Worm (Caenorhabditis elegans) whole organism, L2 larva: ENCODE results near the gene fbxa-170.
"Not testable (repeated sequence)": the region's sequence is repeated elsewhere in the genome, so short reads cannot be mapped to it uniquely, and the experiment has no call there.

Experiments
- R02D3.7 ChIP-seq: fragments of 150-350 bp; optimal IDR thresholded peaks from 2 replicates; lab custom pipeline; 2014; ENCODE audit warnings: missing biosample characterization, missing genetic modification characterization
- aly-2 ChIP-seq: fragments of 150-350 bp; optimal IDR thresholded peaks from 2 replicates; lab custom pipeline; 2014; ENCODE audit warnings: missing biosample characterization, missing genetic modification characterization
- ama-1 ChIP-seq: fragments of 150-350 bp; optimal IDR thresholded peaks from 2 replicates; lab custom pipeline; 2018; ENCODE audit warnings: inconsistent platforms
- ceh-16 ChIP-seq: fragments of 150-350 bp; optimal IDR thresholded peaks from 2 replicates; lab custom pipeline; 2014; ENCODE audit warnings: missing biosample characterization, missing genetic modification characterization
- ceh-82 ChIP-seq: fragments of 150-350 bp; optimal IDR thresholded peaks from 2 replicates; lab custom pipeline; 2014; ENCODE audit warnings: missing biosample characterization, missing genetic modification characterization
- egl-27 ChIP-seq: sonication (generic microtip); optimal IDR thresholded peaks from 3 replicates; lab custom pipeline; 2017; ENCODE audit warnings: missing biosample characterization, missing genetic modification reagents, missing genetic modification characterization
- lin-13 ChIP-seq: fragments of 150-350 bp; optimal IDR thresholded peaks from 2 replicates; lab custom pipeline; 2014; ENCODE audit warnings: missing biosample characterization, missing genetic modification reagents, missing genetic modification characterization
- mbf-1 ChIP-seq: sonication (generic microtip); optimal IDR thresholded peaks from 2 replicates; lab custom pipeline; 2017; ENCODE audit warnings: missing biosample characterization, missing genetic modification characterization
- nhr-12 ChIP-seq: fragments of 150-350 bp; optimal IDR thresholded peaks from 2 replicates; lab custom pipeline; 2014; ENCODE audit warnings: missing biosample characterization, missing genetic modification characterization
- nhr-237 ChIP-seq: fragments of 150-350 bp; optimal IDR thresholded peaks from 2 replicates; lab custom pipeline; 2014; ENCODE audit warnings: missing biosample characterization, missing genetic modification characterization
- nhr-25 ChIP-seq: fragments of 150-350 bp; sonication (generic microtip); optimal IDR thresholded peaks from 3 replicates; lab custom pipeline; 2014; ENCODE audit warnings: missing biosample characterization, missing genetic modification characterization
- unc-62 ChIP-seq: fragments of 150-350 bp; optimal IDR thresholded peaks from 2 replicates; lab custom pipeline; 2014; ENCODE audit warnings: missing biosample characterization, missing genetic modification reagents, missing genetic modification characterization

- not testable (repeated sequence) for TF ChIP-seq nhr-237 (tag; lab: Kevin White, UChicago); ama-1 (lab: Kevin White, UChicago); ceh-16; nhr-25 (tag; lab: Kevin White, UChicago); mbf-1 (tag; lab: Kevin White, UChicago); egl-27 (tag; lab: Kevin White, UChicago); aly-2 (tag; lab: Kevin White, UChicago); ceh-82; lin-13; R02D3.7; unc-62 (GFP tag; lab: Kevin White, UChicago); nhr-12 (tag; lab: Kevin White, UChicago)
Observed at ce11 chrX:1696879-1697278, 19.0 kb upstream of the fbxa-170 start, which contains the start of gene C36C9.4.
